Fruit fly (Drosophila melanogaster): Measurements from ENCODE around the gene Tim17b1.

Gene Tim17b1

DNA sequence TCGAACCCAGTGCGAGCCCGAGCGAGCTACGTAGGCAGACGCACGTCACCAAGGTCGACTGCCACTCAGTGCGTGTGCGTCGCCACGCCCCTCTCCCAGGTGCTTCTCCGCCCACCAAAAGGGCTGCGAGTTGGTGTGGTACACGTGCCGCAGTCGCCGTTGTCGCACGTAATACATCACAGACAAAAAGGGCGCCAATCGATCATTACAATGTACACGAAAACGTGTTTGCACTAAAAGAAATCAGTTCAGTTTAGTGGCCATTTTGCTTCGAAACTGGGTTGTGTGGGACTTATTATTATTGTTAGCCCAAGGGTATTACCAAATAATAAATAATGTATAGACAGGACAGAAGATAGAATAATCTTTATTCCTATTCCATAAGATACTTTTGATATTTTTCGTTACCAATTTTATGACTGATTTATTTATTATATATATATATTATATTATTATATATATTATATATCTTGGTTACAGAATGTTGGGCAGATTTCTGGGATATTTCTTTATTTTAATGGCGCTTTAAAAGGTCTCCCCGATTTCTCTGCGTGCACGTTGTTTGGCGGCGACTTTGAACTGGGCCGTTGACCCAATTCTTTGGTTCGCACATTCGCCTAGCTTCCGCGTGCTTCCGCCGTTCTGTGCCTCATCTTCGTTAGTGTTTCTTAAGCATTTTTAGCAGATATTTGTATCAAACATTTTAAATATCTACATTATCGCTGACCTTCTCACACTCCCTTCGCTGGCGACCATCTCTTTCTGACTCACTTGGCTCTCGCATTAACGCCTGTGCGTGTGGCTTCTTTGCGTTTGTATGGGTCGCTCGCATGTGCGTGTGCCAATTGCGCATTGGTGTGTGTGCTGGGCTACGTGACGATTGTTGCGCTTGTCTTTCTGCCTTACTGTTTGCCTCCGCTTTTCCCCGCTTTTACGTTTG is 36.4 kb upstream of the Tim17b1 start (continued):
- TF ChIP-seq Gug (GFP tag; IDR thresholded peaks at IDR 0.05) (no peak; the same call in 1 of the 2 replicates), CG11762 (GFP tag; optimal IDR thresholded peaks at IDR 0.05; ENCODE audit: insufficient read depth) (peak; percentile 37), lz (GFP tag; optimal IDR thresholded peaks at IDR 0.05) (no peak), CG4318 (GFP tag; optimal IDR thresholded peaks at IDR 0.05) (peak; percentile 25), salr (GFP tag; optimal IDR thresholded peaks at IDR 0.05) (peak in 1 of 2 experiments; percentile 13), Sox15 (GFP tag; optimal IDR thresholded peaks at IDR 0.05) (peak; percentile 35), CG11294 (GFP tag; IDR thresholded peaks at IDR 0.05) (no peak; the same call in 1 of the 2 replicates), Eip78C (GFP tag) (peak; percentile 85), CG15336 (GFP tag; IDR thresholded peaks at IDR 0.05) (no peak; the same call in none of the 2 replicates), spab (GFP tag; optimal IDR thresholded peaks at IDR 0.05) (peak; percentile 54), CG7368 (GFP tag; optimal IDR thresholded peaks at IDR 0.05) (peak; percentile 27), CG6276 (GFP tag; optimal IDR thresholded peaks at IDR 0.05) (peak; percentile 61), Ets21C (GFP tag; optimal IDR thresholded peaks at IDR 0.05) (no peak), vri (GFP tag; optimal IDR thresholded peaks at IDR 0.05) (peak; percentile 49), CG11902 (GFP tag; optimal IDR thresholded peaks at IDR 0.05) (peak; percentile 11), CG8319 (GFP tag; optimal IDR thresholded peaks at IDR 0.05) (peak; percentile 33), CG9139 (GFP tag; optimal IDR thresholded peaks at IDR 0.05) (peak; percentile 46), Eip75B (GFP tag; optimal IDR thresholded peaks at IDR 0.05) (no peak), CG6808 (GFP tag; optimal IDR thresholded peaks at IDR 0.05) (peak; percentile 82), dsx (GFP tag; optimal IDR thresholded peaks at IDR 0.05; ENCODE audit: poor library complexity, severe bottlenecking) (peak; percentile 84), Met (GFP tag; optimal IDR thresholded peaks at IDR 0.05) (no peak), CG34406 (GFP tag; optimal IDR thresholded peaks at IDR 0.05) (peak; percentile 79), ss (GFP tag; optimal IDR thresholded peaks at IDR 0.05) (peak; percentile 63 to 65), cyc (GFP tag; optimal IDR thresholded peaks at IDR 0.05) (no peak), fkh (GFP tag; optimal IDR thresholded peaks at IDR 0.05) (peak; percentile 53), CG16779 (tag; optimal IDR thresholded peaks at IDR 0.05) (no peak), net (GFP tag; optimal IDR thresholded peaks at IDR 0.05) (peak; percentile 45), CG10669 (GFP tag; optimal IDR thresholded peaks at IDR 0.05) (peak; percentile 65), CG3032 (tag; optimal IDR thresholded peaks at IDR 0.05) (peak; percentile 81), CG3919 (GFP tag; optimal IDR thresholded peaks at IDR 0.05) (peak; percentile 61), fd85E (GFP tag; optimal IDR thresholded peaks at IDR 0.05) (peak; percentile 1), OdsH (GFP tag; optimal IDR thresholded peaks at IDR 0.05) (peak; percentile 49), CG6163 (GFP tag; IDR thresholded peaks at IDR 0.05) (peak; percentile 32; the same call in 1 of the 3 replicates), CG6792 (GFP tag; optimal IDR thresholded peaks at IDR 0.05) (peak; percentile 18), Lpt (GFP tag; optimal IDR thresholded peaks at IDR 0.05) (no peak), Blimp-1 (GFP tag; optimal IDR thresholded peaks at IDR 0.05) (peak; percentile 25), Hr39 (GFP tag; optimal IDR thresholded peaks at IDR 0.05) (peak; percentile 4), svp (GFP tag) (peak; percentile 76)
